Fruit fly (Drosophila melanogaster): ENCODE results near the gene Saf-B.

Gene Saf-B

DNA sequence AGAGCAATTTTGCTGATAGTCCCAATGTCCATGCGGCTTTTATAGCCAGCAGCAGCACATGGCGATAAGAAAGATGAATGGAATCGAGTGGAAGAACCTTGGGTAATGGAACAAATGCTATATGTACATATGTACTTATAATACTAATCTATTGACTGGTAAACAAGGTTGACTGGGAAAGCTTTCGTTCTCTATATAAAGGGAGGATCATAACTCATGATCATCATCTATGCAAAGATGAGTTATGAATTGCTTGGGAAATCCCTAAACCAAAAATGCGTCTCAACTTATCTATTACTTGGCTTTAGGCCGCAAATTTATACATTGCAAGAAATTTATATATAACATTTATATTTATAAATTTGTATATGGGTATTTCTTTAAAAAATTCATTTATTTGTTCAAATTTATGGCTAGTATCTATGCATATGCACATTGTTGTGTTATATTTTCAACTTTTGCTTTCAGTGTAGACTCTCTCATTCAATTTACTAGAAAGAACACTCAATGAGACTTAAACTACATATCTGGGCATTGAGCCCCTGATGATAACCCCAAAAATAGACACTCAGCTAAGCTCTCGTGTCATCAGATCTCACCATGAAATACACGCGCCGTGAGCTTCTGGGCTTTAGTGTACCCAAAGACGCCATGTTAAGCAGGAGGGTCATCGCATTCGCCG is 47.6 kb downstream of the Saf-B start, which contains the start of the genes Srg1 and Elal (continued):
- TF ChIP-seq E2f1 (GFP tag; IDR thresholded peaks at IDR 0.05) (0 out of 2 replicates have a peak, but pooled peaks have one; percentile 17), twi (tag; optimal IDR thresholded peaks at IDR 0.05) (no peak), CG34376 (GFP tag; optimal IDR thresholded peaks at IDR 0.05) (peak; percentile 62), gfzf (GFP tag; optimal IDR thresholded peaks at IDR 0.05) (no peak), Xrp1 (GFP tag; IDR thresholded peaks at IDR 0.05) (peak; percentile 21; the same call in 1 of the 2 replicates), dpn (GFP tag; optimal IDR thresholded peaks at IDR 0.05) (peak in 1 of 2 experiments; percentile 13), CG2712 (tag; optimal IDR thresholded peaks at IDR 0.05) (peak; percentile 40), Fer2 (tag; optimal IDR thresholded peaks at IDR 0.05) (peak; percentile 6), CG10147 (GFP tag; optimal IDR thresholded peaks at IDR 0.05) (no peak), CG12391 (tag; optimal IDR thresholded peaks at IDR 0.05) (peak; percentile 44), CG14441 (GFP tag; IDR thresholded peaks at IDR 0.05) (0 out of 2 replicates have a peak, but pooled peaks have one; percentile 5), Taf1 (GFP tag; IDR thresholded peaks at IDR 0.05) (0 out of 2 replicates have a peak, but pooled peaks have one; percentile 21), dysf (GFP tag; IDR thresholded peaks at IDR 0.05) (peak; percentile 41; the same call in 1 of the 3 replicates), CG7556 (GFP tag; optimal IDR thresholded peaks at IDR 0.05) (peak; percentile 33), CG14667 (GFP tag; IDR thresholded peaks at IDR 0.05) (no peak), CG3847 (GFP tag; IDR thresholded peaks at IDR 0.05) (peak; percentile 31; the same call in 1 of the 2 replicates)

dm6 chr3R:24866976-24867375 is 49.7 kb downstream of the Saf-B start:
- no peak for TF ChIP-seq CG2199 (GFP tag; IDR thresholded peaks at IDR 0.05)
- no peak for TF ChIP-seq Doc2 (GFP tag; IDR thresholded peaks at IDR 0.05)
- no peak for TF ChIP-seq CG12071 (GFP tag; optimal IDR thresholded peaks at IDR 0.05)
- no peak for TF ChIP-seq fd3F (GFP tag; optimal IDR thresholded peaks at IDR 0.05)
- TF ChIP-seq CG10654 (GFP tag; optimal IDR thresholded peaks at IDR 0.05): no peak
- peak; percentile 65 for TF ChIP-seq pros (GFP tag; optimal IDR thresholded peaks at IDR 0.05)
- peak in 1 of 2 experiments; percentile 60 for TF ChIP-seq tll (GFP tag; optimal IDR thresholded peaks at IDR 0.05)
- TF ChIP-seq ewg (GFP tag; optimal IDR thresholded peaks at IDR 0.05): peak; percentile 38
- TF ChIP-seq CG14014 (GFP tag; IDR thresholded peaks at IDR 0.05): no peak
- TF ChIP-seq H15 (GFP tag; IDR thresholded peaks at IDR 0.05): 0 out of 3 replicates have a peak, but pooled peaks have one; percentile 11
- TF ChIP-seq zen (tag; optimal IDR thresholded peaks at IDR 0.05): peak; percentile 20
- peak; percentile 92 for TF ChIP-seq CG15479 (GFP tag; optimal IDR thresholded peaks at IDR 0.05)
- no peak for TF ChIP-seq gro (GFP tag; optimal IDR thresholded peaks at IDR 0.05)

- TF ChIP-seq MESR4 (GFP tag; optimal IDR thresholded peaks at IDR 0.05): no peak
- TF ChIP-seq nerfin-1 (tag; optimal IDR thresholded peaks at IDR 0.05): peak; percentile 66
- peak; percentile 83 for TF ChIP-seq pros (GFP tag; optimal IDR thresholded peaks at IDR 0.05)
- 0 out of 3 replicates have a peak, but pooled peaks have one; percentile 25 for TF ChIP-seq Opbp (GFP tag; IDR thresholded peaks at IDR 0.05; ENCODE audit: partially characterized antibody)
- peak; percentile 65; the same call in 1 of the 2 replicates for TF ChIP-seq crol (GFP tag; IDR thresholded peaks at IDR 0.05)
- peak; percentile 28 for TF ChIP-seq Med (GFP tag)
- TF ChIP-seq Poxn (GFP tag; IDR thresholded peaks at IDR 0.05): no peak
- peak; percentile 100 for TF ChIP-seq CG10431 (GFP tag; optimal IDR thresholded peaks at IDR 0.05)
These were observed 50.7 kb downstream of the Saf-B start for dm6 chr3R:24867956-24868355.

All from whole organism, embryonic.